Worm (Caenorhabditis elegans) whole organism, early embryonic: ENCODE results near the gene ipmk-1.

Experiments used
- F13C5.2 ChIP-seq: sonication (generic microtip); optimal IDR thresholded peaks from 2 replicates; lab custom pipeline; 2017; ENCODE audit warnings: mild to moderate bottlenecking, missing genetic modification characterization, inconsistent platforms, missing compliant biosample characterization
- ama-1 ChIP-seq: fragments of 150-350 bp; optimal IDR thresholded peaks from 2 replicates; lab custom pipeline; 2014
- ceh-13 ChIP-seq: fragments of 200-800 bp; sonication (Bioruptor generic); optimal IDR thresholded peaks from 2 replicates; lab custom pipeline; 2018; ENCODE audit warnings: mild to moderate bottlenecking, missing genetic modification characterization, missing compliant biosample characterization
- flt-1 ChIP-seq: fragments of 200-800 bp; sonication (Bioruptor generic); IDR thresholded peaks from 2 replicates; pipeline ENCODE4 v1.3.6; 2022; ENCODE audit warnings: missing genetic modification characterization, missing compliant biosample characterization
- hnd-1 ChIP-seq: sonication (generic microtip); optimal IDR thresholded peaks from 2 replicates; lab custom pipeline; 2016; ENCODE audit warnings: missing genetic modification characterization, missing compliant biosample characterization
- pes-1 ChIP-seq: fragments of 200-800 bp; sonication (Bioruptor generic); IDR thresholded peaks from 2 replicates; pipeline ENCODE4 v1.3.6; 2022; ENCODE audit warnings: missing genetic modification reagents, missing genetic modification characterization, missing compliant biosample characterization
- scrt-1 ChIP-seq: fragments of 200-800 bp; sonication (Bioruptor generic); IDR thresholded peaks from 2 replicates; pipeline ENCODE4 v1.3.6; 2022; ENCODE audit warnings: missing genetic modification characterization, missing compliant biosample characterization
- sea-1 ChIP-seq: fragments of 200-800 bp; sonication (Bioruptor generic); conservative IDR thresholded peaks from 2 replicates; pipeline ENCODE4 v1.3.6; 2022; ENCODE audit warnings: missing genetic modification characterization, missing compliant biosample characterization
- tbx-37 ChIP-seq: fragments of 200-800 bp; sonication (Bioruptor generic); conservative IDR thresholded peaks from 2 replicates; pipeline ENCODE4 v1.3.6; 2022; ENCODE audit warnings: missing genetic modification reagents, missing genetic modification characterization, missing compliant biosample characterization
- tra-4 ChIP-seq: sonication (generic microtip); optimal IDR thresholded peaks from 2 replicates; lab custom pipeline; 2017; ENCODE audit warnings: missing genetic modification characterization, missing compliant biosample characterization

ce11 chrIV:12560568-12560967, 12.6 kb downstream of the ipmk-1 start, which contains the start of gene snb-7:
- TF ChIP-seq tbx-37 (no peak), hnd-1 (no peak), scrt-1 (GFP tag; lab: Robert Waterston, UW) (no peak), ama-1 (lab: Kevin White, UChicago) (no peak), tra-4 (tag; lab: Kevin White, UChicago) (no peak), pes-1 (GFP tag; lab: Robert Waterston, UW) (no peak), flt-1 (GFP tag; lab: Robert Waterston, UW) (no peak), F13C5.2 (tag; lab: Kevin White, UChicago) (no peak), sea-1 (no peak), ceh-13 (GFP tag; lab: Kevin White, UChicago) (no peak)
